Fruit fly (Drosophila melanogaster) whole organism, embryonic: Measurements from ENCODE around the gene Frmd5.

Experiments used
- CG10209 ChIP-seq: fragments of 200-800 bp; sonication (Bioruptor generic); optimal IDR thresholded peaks from 3 replicates; lab custom pipeline; 2017; ENCODE audit warnings: missing biosample characterization, mild to moderate bottlenecking, missing genetic modification characterization, missing genetic modification reagents
- CG10366 ChIP-seq: fragments of 200-800 bp; sonication (Bioruptor generic); IDR thresholded peaks from 2 replicates; pipeline ENCODE4 v1.3.6; 2022; ENCODE audit warnings: missing biosample characterization, missing genetic modification characterization
- CG10462 ChIP-seq: fragments of 200-800 bp; sonication (Bioruptor generic); optimal IDR thresholded peaks from 2 replicates; lab custom pipeline; 2016; ENCODE audit warnings: missing biosample characterization, missing genetic modification characterization
- CG10654 ChIP-seq: fragments of 200-800 bp; sonication (Bioruptor generic); optimal IDR thresholded peaks from 2 replicates; lab custom pipeline; 2016; ENCODE audit warnings: missing biosample characterization, missing genetic modification characterization
- CG11398 ChIP-seq: fragments of 200-800 bp; sonication (Bioruptor generic); optimal IDR thresholded peaks from 2 replicates; lab custom pipeline; 2016; ENCODE audit warnings: missing biosample characterization, missing genetic modification characterization
- CG11456 ChIP-seq: fragments of 200-800 bp; sonication (Bioruptor generic); IDR thresholded peaks from 3 replicates; pipeline ENCODE4 v1.3.6; 2022; ENCODE audit warnings: missing biosample characterization, missing genetic modification characterization
- CG15479 ChIP-seq: fragments of 200-800 bp; sonication (Bioruptor generic); optimal IDR thresholded peaks from 3 replicates; lab custom pipeline; 2019; ENCODE audit warnings: missing biosample characterization, mild to moderate bottlenecking, missing genetic modification characterization, moderate library complexity
- CG17186 ChIP-seq: fragments of 200-800 bp; sonication (Bioruptor generic); optimal IDR thresholded peaks from 3 replicates; lab custom pipeline; 2017; ENCODE audit warnings: missing biosample characterization, missing genetic modification reagents, missing genetic modification characterization
- CG17568 ChIP-seq: fragments of 200-800 bp; sonication (Bioruptor generic); optimal IDR thresholded peaks from 2 replicates; lab custom pipeline; 2018; ENCODE audit warnings: missing biosample characterization, mild to moderate bottlenecking, missing genetic modification characterization, moderate library complexity
- CG18476 ChIP-seq: fragments of 200-800 bp; sonication (Bioruptor generic); optimal IDR thresholded peaks from 2 replicates; lab custom pipeline; 2016; ENCODE audit warnings: missing biosample characterization, mild to moderate bottlenecking, missing genetic modification characterization
- CG18619 ChIP-seq: fragments of 200-800 bp; sonication (Bioruptor generic); optimal IDR thresholded peaks from 3 replicates; lab custom pipeline; 2017; ENCODE audit warnings: missing biosample characterization, mild to moderate bottlenecking, missing genetic modification characterization
- CG2120 ChIP-seq: fragments of 200-800 bp; sonication (Bioruptor generic); optimal IDR thresholded peaks from 3 replicates; lab custom pipeline; 2016; ENCODE audit warnings: missing biosample characterization, missing genetic modification characterization
- CG31224 ChIP-seq: fragments of 200-800 bp; sonication (Bioruptor generic); IDR thresholded peaks from 2 replicates; pipeline ENCODE4 v1.3.6; 2022; ENCODE audit warnings: missing biosample characterization, missing genetic modification characterization
- CG42726 ChIP-seq: fragments of 200-800 bp; sonication (Bioruptor generic); IDR thresholded peaks from 2 replicates; pipeline ENCODE4 v1.3.6; 2022; ENCODE audit warnings: missing biosample characterization, missing genetic modification characterization; ENCODE audit not compliant: partially characterized antibody
- CG4617 ChIP-seq: fragments of 200-800 bp; sonication (Bioruptor generic); optimal IDR thresholded peaks from 3 replicates; lab custom pipeline; 2016; ENCODE audit warnings: missing biosample characterization, missing genetic modification characterization, borderline replicate concordance
- CG4820 ChIP-seq: fragments of 200-800 bp; sonication (Bioruptor generic); optimal IDR thresholded peaks from 3 replicates; lab custom pipeline; 2016; ENCODE audit warnings: missing biosample characterization, missing genetic modification characterization
- CG4854 ChIP-seq: fragments of 200-800 bp; sonication (Bioruptor generic); optimal IDR thresholded peaks from 2 replicates; lab custom pipeline; 2016; ENCODE audit warnings: missing biosample characterization, missing genetic modification characterization, inconsistent platforms
- CG6813 ChIP-seq: fragments of 200-800 bp; sonication (Bioruptor generic); optimal IDR thresholded peaks from 2 replicates; lab custom pipeline; 2017; ENCODE audit warnings: missing biosample characterization, missing genetic modification characterization, mild to moderate bottlenecking, moderate library complexity, missing genetic modification reagents
- CG8281 ChIP-seq: fragments of 200-800 bp; sonication (Bioruptor generic); optimal IDR thresholded peaks from 2 replicates; lab custom pipeline; 2018; ENCODE audit warnings: missing biosample characterization, mild to moderate bottlenecking, missing genetic modification characterization, moderate library complexity
- CTCF ChIP-seq: fragments of 200-800 bp; sonication (Bioruptor generic); optimal IDR thresholded peaks from 2 replicates; lab custom pipeline; 2017; ENCODE audit warnings: missing biosample characterization, mild to moderate bottlenecking, missing genetic modification characterization, moderate library complexity
- D19A ChIP-seq: fragments of 200-800 bp; optimal IDR thresholded peaks from 3 replicates; lab custom pipeline; 2019; ENCODE audit warnings: missing biosample characterization, mild to moderate bottlenecking, missing genetic modification characterization, moderate library complexity
- Dll ChIP-seq: fragments of 200-800 bp; sonication (Bioruptor generic); IDR thresholded peaks from 4 replicates; pipeline ENCODE4 v1.3.6; 2022; ENCODE audit warnings: missing biosample characterization, missing genetic modification characterization; ENCODE audit not compliant: partially characterized antibody
- Ets65A ChIP-seq: fragments of 200-800 bp; sonication (Bioruptor generic); peaks from one replicate; lab custom pipeline; 2016; ENCODE audit warnings: missing biosample characterization, missing genetic modification characterization
- Hsf ChIP-seq: fragments of 200-800 bp; sonication (Bioruptor generic); optimal IDR thresholded peaks from 3 replicates; lab custom pipeline; 2016; ENCODE audit warnings: missing biosample characterization, missing genetic modification characterization
- MESR4 ChIP-seq: fragments of 200-800 bp; sonication (Bioruptor generic); optimal IDR thresholded peaks from 2 replicates; lab custom pipeline; 2018; ENCODE audit warnings: missing biosample characterization, mild to moderate bottlenecking, missing genetic modification characterization, moderate library complexity
- Mad ChIP-seq: fragments of 200-800 bp; sonication (Bioruptor generic); optimal IDR thresholded peaks from 2 replicates; lab custom pipeline; 2016; ENCODE audit warnings: missing biosample characterization, missing genetic modification characterization
- Opbp ChIP-seq: fragments of 200-800 bp; sonication (Bioruptor generic); IDR thresholded peaks from 3 replicates; pipeline ENCODE4 v1.3.6; 2022; ENCODE audit warnings: missing biosample characterization, missing genetic modification characterization; ENCODE audit not compliant: partially characterized antibody
- Ravus ChIP-seq: fragments of 200-800 bp; sonication (Bioruptor generic); IDR thresholded peaks from 2 replicates; pipeline ENCODE4 v1.3.6; 2022; ENCODE audit warnings: missing biosample characterization, missing genetic modification characterization
- Rx ChIP-seq: fragments of 200-800 bp; sonication (Bioruptor generic); IDR thresholded peaks from 2 replicates; pipeline ENCODE4 v1.3.6; 2022; ENCODE audit warnings: missing biosample characterization, missing genetic modification characterization
- Sry-β ChIP-seq: fragments of 200-800 bp; sonication (Bioruptor generic); optimal IDR thresholded peaks from 2 replicates; lab custom pipeline; 2018; ENCODE audit warnings: missing biosample characterization, mild to moderate bottlenecking, missing genetic modification characterization, moderate library complexity
- ash1 ChIP-seq: fragments of 200-800 bp; sonication (Bioruptor generic); optimal IDR thresholded peaks from 2 replicates; lab custom pipeline; 2018; ENCODE audit warnings: missing biosample characterization, mild to moderate bottlenecking, missing genetic modification characterization
- bsh ChIP-seq, 2 experiments: fragments of 200-800 bp; sonication (Bioruptor generic); optimal IDR thresholded peaks; 2 replicates each; lab custom pipeline; 2017 to 2018; ENCODE audit warnings: mild to moderate bottlenecking in 2 of 2, missing biosample characterization in 2 of 2, missing genetic modification characterization in 2 of 2, moderate library complexity in 1 of 2
- cas ChIP-seq: fragments of 200-800 bp; sonication (Bioruptor generic); IDR thresholded peaks from 2 replicates; pipeline ENCODE4 v1.3.6; 2022; ENCODE audit warnings: missing biosample characterization, missing genetic modification characterization
- chn ChIP-seq: fragments of 200-800 bp; sonication (Bioruptor generic); optimal IDR thresholded peaks from 2 replicates; lab custom pipeline; 2016; ENCODE audit warnings: missing biosample characterization, missing genetic modification characterization
- crc ChIP-seq: fragments of 200-800 bp; sonication (Bioruptor generic); optimal IDR thresholded peaks from 2 replicates; lab custom pipeline; 2016; ENCODE audit warnings: missing biosample characterization, missing genetic modification characterization
- da ChIP-seq: fragments of 200-800 bp; sonication (Bioruptor generic); optimal IDR thresholded peaks from 2 replicates; lab custom pipeline; 2016; ENCODE audit warnings: missing biosample characterization, missing genetic modification characterization
- dan ChIP-seq: fragments of 200-800 bp; sonication (Bioruptor generic); IDR thresholded peaks from 2 replicates; pipeline ENCODE4 v1.3.6; 2022; ENCODE audit warnings: missing biosample characterization, missing genetic modification characterization
- fd102C ChIP-seq: fragments of 200-800 bp; sonication (Bioruptor generic); optimal IDR thresholded peaks from 2 replicates; lab custom pipeline; 2018; ENCODE audit warnings: missing biosample characterization, mild to moderate bottlenecking, missing genetic modification characterization, moderate library complexity
- gce ChIP-seq: fragments of 200-800 bp; sonication (Bioruptor generic); IDR thresholded peaks from 3 replicates; pipeline ENCODE4 v1.3.6; 2022; ENCODE audit warnings: missing biosample characterization, missing genetic modification characterization
- hbn ChIP-seq: fragments of 200-800 bp; sonication (Bioruptor generic); IDR thresholded peaks from 2 replicates; pipeline ENCODE4 v1.3.6; 2022; ENCODE audit warnings: missing biosample characterization, missing genetic modification characterization; ENCODE audit not compliant: partially characterized antibody
- hth ChIP-seq: fragments of >200 bp; optimal IDR thresholded peaks from 2 replicates; lab custom pipeline; 2017; ENCODE audit warnings: inconsistent platforms
- ind ChIP-seq: fragments of 200-800 bp; sonication (Bioruptor generic); optimal IDR thresholded peaks from 3 replicates; lab custom pipeline; 2016; ENCODE audit warnings: missing biosample characterization, missing genetic modification characterization
- knrl ChIP-seq: fragments of 200-800 bp; sonication (Bioruptor generic); IDR thresholded peaks from 3 replicates; pipeline ENCODE4 v1.3.6; 2022; ENCODE audit warnings: missing biosample characterization, missing genetic modification characterization; ENCODE audit not compliant: partially characterized antibody
- luna ChIP-seq: fragments of 200-800 bp; sonication (Bioruptor generic); optimal IDR thresholded peaks from 2 replicates; lab custom pipeline; 2016; ENCODE audit warnings: missing biosample characterization, missing genetic modification characterization
- pho ChIP-seq: fragments of 200-800 bp; sonication (Bioruptor generic); optimal IDR thresholded peaks from 2 replicates; lab custom pipeline; 2016; ENCODE audit warnings: missing biosample characterization, missing genetic modification characterization
- ranshi ChIP-seq: fragments of 200-800 bp; sonication (Bioruptor generic); IDR thresholded peaks from 2 replicates; pipeline ENCODE4 v1.3.6; 2022; ENCODE audit warnings: missing biosample characterization, missing genetic modification characterization
- ro ChIP-seq: fragments of 200-800 bp; sonication (Bioruptor generic); IDR thresholded peaks from 2 replicates; pipeline ENCODE4 v1.3.6; 2022; ENCODE audit warnings: missing biosample characterization, missing genetic modification characterization
- schlank ChIP-seq: fragments of 200-800 bp; sonication (Bioruptor generic); optimal IDR thresholded peaks from 2 replicates; lab custom pipeline; 2018; ENCODE audit warnings: missing biosample characterization, mild to moderate bottlenecking, missing genetic modification characterization
- tap ChIP-seq: fragments of 200-800 bp; optimal IDR thresholded peaks from 3 replicates; lab custom pipeline; 2019; ENCODE audit warnings: missing biosample characterization, mild to moderate bottlenecking, missing genetic modification characterization, moderate library complexity
- tio ChIP-seq: fragments of 200-800 bp; sonication (Bioruptor generic); optimal IDR thresholded peaks from 2 replicates; lab custom pipeline; 2017; ENCODE audit warnings: missing biosample characterization, missing genetic modification characterization, inconsistent platforms
- toy ChIP-seq: fragments of 200-800 bp; sonication (Bioruptor generic); IDR thresholded peaks from 2 replicates; pipeline ENCODE4 v1.3.6; 2022; ENCODE audit warnings: missing biosample characterization, missing genetic modification characterization
- wor ChIP-seq: fragments of 200-800 bp; sonication (Bioruptor generic); IDR thresholded peaks from 2 replicates; pipeline ENCODE4 v1.3.6; 2022; ENCODE audit warnings: missing biosample characterization, missing genetic modification characterization

Gene Frmd5

dm6 chr2L:10299810-10300147, 44.5 kb upstream of the Frmd5 start, which contains the start of gene CYLD (continued):
- no peak for TF ChIP-seq da (GFP tag; lab: Kevin White, UChicago)
- no peak for TF ChIP-seq schlank (tag; lab: Kevin White, UChicago)
- no peak for TF ChIP-seq gce
- peak; percentile 68 for TF ChIP-seq D19A (tag; lab: Kevin White, UChicago)
- TF ChIP-seq CG4820: peak; percentile 60
- peak; percentile 76 for TF ChIP-seq CG2120 (GFP tag; lab: Kevin White, UChicago)
- TF ChIP-seq Sry-β (GFP tag; lab: Kevin White, UChicago): no peak
- peak; percentile 58 for TF ChIP-seq ind
- peak; percentile 41; the same call in 1 of the 2 replicates for TF ChIP-seq CG10366 (GFP tag; lab: Robert Waterston, UW)
- TF ChIP-seq ranshi (GFP tag; lab: Robert Waterston, UW): no peak; the same call in 1 of the 2 replicates
- TF ChIP-seq CG10654 (GFP tag; lab: Kevin White, UChicago): peak; percentile 61
- TF ChIP-seq CG6813: no peak
- TF ChIP-seq pho: peak; percentile 18
- no peak for TF ChIP-seq CG4854
- TF ChIP-seq Rx (GFP tag; lab: Robert Waterston, UW): no peak
- TF ChIP-seq Mad (GFP tag; lab: Kevin White, UChicago): no peak
- TF ChIP-seq Hsf (GFP tag; lab: Kevin White, UChicago): peak; percentile 58
- no peak for TF ChIP-seq CG15479 (GFP tag; lab: Kevin White, UChicago)
- TF ChIP-seq Ravus (GFP tag; lab: Robert Waterston, UW): no peak; the same call in 1 of the 2 replicates
- TF ChIP-seq CG18619 (GFP tag; lab: Kevin White, UChicago): peak; percentile 35
- TF ChIP-seq chn (GFP tag; lab: Kevin White, UChicago): no peak
- no peak for TF ChIP-seq fd102C (GFP tag; lab: Kevin White, UChicago)
- TF ChIP-seq CG10462: peak; percentile 24
- no peak for TF ChIP-seq Opbp
- TF ChIP-seq bsh (GFP tag; optimal IDR thresholded peaks at IDR 0.05; lab: Kevin White, UChicago): peak in 1 of 2 experiments; percentile 83
- peak; percentile 33 for TF ChIP-seq CG4617 (GFP tag; lab: Kevin White, UChicago)
- TF ChIP-seq ash1 (GFP tag; lab: Kevin White, UChicago): no peak
- no peak for TF ChIP-seq CG31224 (GFP tag; lab: Robert Waterston, UW)
- no peak for TF ChIP-seq CG42726 (GFP tag; lab: Robert Waterston, UW)
- TF ChIP-seq knrl: no peak
- TF ChIP-seq tap: peak; percentile 68
- TF ChIP-seq tio (GFP tag; lab: Kevin White, UChicago): peak; percentile 56
- TF ChIP-seq CG17186 (GFP tag; lab: Kevin White, UChicago): no peak
- no peak for TF ChIP-seq CG11456
- peak; percentile 52 for TF ChIP-seq CG10209
- no peak for TF ChIP-seq dan
- TF ChIP-seq ro: no peak
- no peak for TF ChIP-seq CTCF
- TF ChIP-seq Dll (GFP tag; lab: Robert Waterston, UW): peak; percentile 58; the same call in 1 of the 4 replicates
- TF ChIP-seq Ets65A (GFP tag; lab: Kevin White, UChicago): no peak
- TF ChIP-seq wor (GFP tag; lab: Robert Waterston, UW): peak; percentile 30; the same call in 1 of the 2 replicates
- TF ChIP-seq CG18476 (GFP tag; lab: Kevin White, UChicago): peak; percentile 32
- TF ChIP-seq luna: no peak
- no peak for TF ChIP-seq hbn (GFP tag; lab: Robert Waterston, UW)
- TF ChIP-seq MESR4 (GFP tag; lab: Kevin White, UChicago): peak; percentile 26
- no peak for TF ChIP-seq crc (GFP tag; lab: Kevin White, UChicago)
- no peak for TF ChIP-seq CG11398 (GFP tag; lab: Kevin White, UChicago)
- TF ChIP-seq hth: no peak
- no peak for TF ChIP-seq toy (GFP tag; lab: Robert Waterston, UW)
- TF ChIP-seq CG8281: peak; percentile 14
- no peak for TF ChIP-seq cas (GFP tag; lab: Robert Waterston, UW)
- no peak for TF ChIP-seq CG17568 (GFP tag; lab: Kevin White, UChicago)
